Fruit fly (Drosophila melanogaster) Kc167 (cell line): Measurements from ENCODE around the gene CG12011.

ENCODE experiments used
- Myc ChIP-seq: fragments of >200 bp; optimal IDR thresholded peaks from 2 replicates; lab custom pipeline; 2017; ENCODE audit warnings: missing external identifiers
- Sin3A ChIP-seq: fragments of >200 bp; optimal IDR thresholded peaks from 2 replicates; lab custom pipeline; 2018; ENCODE audit warnings: missing external identifiers
- h ChIP-seq: fragments of >200 bp; optimal IDR thresholded peaks from 3 replicates; lab custom pipeline; 2018; ENCODE audit warnings: missing external identifiers
- insv ChIP-seq: fragments of >200 bp; optimal IDR thresholded peaks from 3 replicates; lab custom pipeline; 2018; ENCODE audit warnings: missing external identifiers
- psq ChIP-seq: fragments of >200 bp; optimal IDR thresholded peaks from 2 replicates; lab custom pipeline; 2017; ENCODE audit warnings: missing external identifiers
- ttk ChIP-seq: sonication (Bioruptor generic); optimal IDR thresholded peaks from 2 replicates; lab custom pipeline; 2017; ENCODE audit warnings: missing external identifiers

Gene CG12011

DNA sequence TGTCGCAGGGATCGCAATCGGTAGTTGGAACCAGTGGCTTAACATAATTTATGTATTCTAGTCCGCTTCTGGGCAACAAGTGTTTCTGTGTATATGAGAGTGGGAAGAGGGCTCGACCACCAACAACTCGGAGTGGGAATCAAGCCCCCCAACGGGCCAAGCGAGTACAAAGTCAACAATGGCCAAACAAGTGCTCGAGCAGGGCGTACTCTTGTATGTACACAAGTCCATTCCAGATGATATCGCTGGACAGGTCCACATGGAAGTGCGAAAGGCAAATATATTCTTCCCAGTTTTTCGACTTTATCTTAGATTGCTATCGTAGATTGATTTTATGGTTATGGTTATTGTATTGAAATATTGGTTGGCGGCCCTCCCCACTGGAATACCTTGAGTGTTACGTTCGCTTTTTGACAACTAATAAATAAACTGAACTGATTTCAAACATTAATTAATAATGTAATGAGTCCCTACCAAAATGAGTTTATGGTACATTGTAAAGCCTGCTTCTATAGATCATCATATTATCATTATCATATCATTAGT is 48.2 kb downstream of the CG12011 start:
- TF ChIP-seq psq (no peak), h (no peak), ttk (lab: Kevin White, UChicago) (no peak), Sin3A (no peak), Myc (no peak), insv (no peak)

DNA sequence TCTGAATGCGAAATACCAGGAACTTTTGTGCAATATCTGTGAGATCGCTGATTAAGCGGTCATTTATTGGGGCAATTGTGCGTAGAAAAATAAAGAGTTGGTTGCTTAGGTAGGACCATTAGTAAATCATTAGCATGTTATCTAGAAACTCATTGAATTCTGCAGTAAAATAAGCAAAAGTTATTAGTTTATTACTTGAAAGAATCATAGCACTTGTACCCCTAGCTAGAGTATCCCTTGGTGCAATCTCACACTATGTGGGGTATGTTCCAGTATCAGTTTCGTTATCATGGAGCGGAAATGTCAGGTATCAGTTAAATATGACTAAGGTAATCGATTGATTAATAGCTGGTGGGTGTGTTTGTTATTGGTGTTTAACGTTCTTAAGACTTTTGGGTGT is 51.0 kb downstream of the CG12011 start:
- TF ChIP-seq Sin3A: no peak
- TF ChIP-seq ttk (lab: Kevin White, UChicago): no peak
- TF ChIP-seq h: no peak
- TF ChIP-seq Myc: no peak
- no peak for TF ChIP-seq psq
- TF ChIP-seq insv: no peak
